Fruit fly (Drosophila melanogaster) Kc167 (cell line): ENCODE measurements around the gene CG7884.

Experiments used
- Myc ChIP-seq: fragments of >200 bp; optimal IDR thresholded peaks from 2 replicates; lab custom pipeline; 2017; ENCODE audit warnings: missing external identifiers
- h ChIP-seq: fragments of >200 bp; optimal IDR thresholded peaks from 3 replicates; lab custom pipeline; 2018; ENCODE audit warnings: missing external identifiers
- ttk ChIP-seq: sonication (Bioruptor generic); optimal IDR thresholded peaks from 2 replicates; lab custom pipeline; 2017; ENCODE audit warnings: missing external identifiers

dm6 chrX:19225304-19225640, 4.8 kb downstream of the CG7884 start:
- TF ChIP-seq h (lab: Kevin White, UChicago), result no peak
- TF ChIP-seq Myc, result no peak
- no peak for TF ChIP-seq ttk (lab: Kevin White, UChicago)
